Fruit fly (Drosophila melanogaster) whole organism, prepupa: ENCODE measurements around the gene CG43707.

Experiments used
- Blimp-1 ChIP-seq: fragments of 200-800 bp; sonication (Bioruptor generic); optimal IDR thresholded peaks from 3 replicates; lab custom pipeline; 2017; ENCODE audit warnings: missing biosample characterization, missing genetic modification characterization, mild to moderate bottlenecking, moderate library complexity, missing genetic modification reagents
- CG10631 ChIP-seq: fragments of 200-800 bp; sonication (Bioruptor generic); optimal IDR thresholded peaks from 2 replicates; lab custom pipeline; 2016; ENCODE audit warnings: missing biosample characterization, missing genetic modification characterization
- CG11294 ChIP-seq: fragments of 200-800 bp; sonication (Bioruptor generic); IDR thresholded peaks from 2 replicates; pipeline ENCODE4 v1.3.6; 2022; ENCODE audit warnings: missing biosample characterization, missing genetic modification characterization
- CG11762 ChIP-seq: fragments of 200-800 bp; sonication (Bioruptor generic); optimal IDR thresholded peaks from 3 replicates; lab custom pipeline; 2016; ENCODE audit warnings: missing biosample characterization, missing genetic modification characterization; ENCODE audit not compliant: insufficient read depth
- CG16779 ChIP-seq: fragments of 200-800 bp; sonication (Bioruptor generic); optimal IDR thresholded peaks from 3 replicates; lab custom pipeline; 2017; ENCODE audit warnings: missing biosample characterization, mild to moderate bottlenecking, missing genetic modification characterization
- CG31627 ChIP-seq: fragments of 200-800 bp; sonication (Bioruptor generic); optimal IDR thresholded peaks from 3 replicates; lab custom pipeline; 2016; ENCODE audit warnings: missing biosample characterization, missing genetic modification characterization
- CG34406 ChIP-seq: fragments of 200-800 bp; sonication (Bioruptor generic); optimal IDR thresholded peaks from 3 replicates; lab custom pipeline; 2016; ENCODE audit warnings: missing biosample characterization, missing genetic modification characterization
- CG3919 ChIP-seq: fragments of 200-800 bp; sonication (Bioruptor generic); optimal IDR thresholded peaks from 3 replicates; lab custom pipeline; 2016; ENCODE audit warnings: missing biosample characterization, missing genetic modification characterization
- CG6163 ChIP-seq: fragments of 200-800 bp; sonication (Bioruptor generic); IDR thresholded peaks from 3 replicates; pipeline ENCODE4 v1.3.6; 2022; ENCODE audit warnings: missing biosample characterization, missing genetic modification characterization
- CG6276 ChIP-seq: fragments of 200-800 bp; sonication (Bioruptor generic); optimal IDR thresholded peaks from 2 replicates; lab custom pipeline; 2017; ENCODE audit warnings: missing biosample characterization, mild to moderate bottlenecking, missing genetic modification characterization
- CG6792 ChIP-seq: fragments of 200-800 bp; sonication (Bioruptor generic); optimal IDR thresholded peaks from 3 replicates; lab custom pipeline; 2016; ENCODE audit warnings: missing biosample characterization, missing genetic modification characterization
- CG6808 ChIP-seq: fragments of 200-800 bp; sonication (Bioruptor generic); optimal IDR thresholded peaks from 3 replicates; lab custom pipeline; 2017; ENCODE audit warnings: missing biosample characterization, missing genetic modification characterization, mild to moderate bottlenecking, moderate library complexity, missing genetic modification reagents
- CG6854 ChIP-seq: fragments of 200-800 bp; sonication (Bioruptor generic); optimal IDR thresholded peaks from 2 replicates; lab custom pipeline; 2017; ENCODE audit warnings: missing biosample characterization, mild to moderate bottlenecking, missing genetic modification characterization
- CG8119 ChIP-seq: fragments of 200-800 bp; sonication (Bioruptor generic); IDR thresholded peaks from 3 replicates; pipeline ENCODE4 v1.3.6; 2022; ENCODE audit warnings: missing biosample characterization, missing genetic modification characterization
- CG8319 ChIP-seq: fragments of 200-800 bp; sonication (Bioruptor generic); optimal IDR thresholded peaks from 3 replicates; lab custom pipeline; 2016; ENCODE audit warnings: missing biosample characterization, missing genetic modification characterization
- CG8632 ChIP-seq: fragments of 200-800 bp; sonication (Bioruptor generic); optimal IDR thresholded peaks from 3 replicates; lab custom pipeline; 2016; ENCODE audit warnings: missing biosample characterization, missing genetic modification characterization
- CG9139 ChIP-seq: fragments of 200-800 bp; sonication (Bioruptor generic); optimal IDR thresholded peaks from 3 replicates; lab custom pipeline; 2017; ENCODE audit warnings: missing biosample characterization, mild to moderate bottlenecking, missing genetic modification characterization
- Eip75B ChIP-seq: fragments of 200-800 bp; sonication (Bioruptor generic); optimal IDR thresholded peaks from 3 replicates; lab custom pipeline; 2016; ENCODE audit warnings: missing biosample characterization, missing genetic modification characterization
- Eip78C ChIP-seq: fragments of 200-800 bp; sonication (Bioruptor generic); peaks from one replicate; lab custom pipeline; 2016; ENCODE audit warnings: missing biosample characterization, missing genetic modification characterization
- Eip93F ChIP-seq: fragments of 200-800 bp; sonication (Bioruptor generic); optimal IDR thresholded peaks from 2 replicates; lab custom pipeline; 2016; ENCODE audit warnings: missing biosample characterization, mild to moderate bottlenecking, missing genetic modification characterization
- Ets21C ChIP-seq: fragments of 200-800 bp; sonication (Bioruptor generic); optimal IDR thresholded peaks from 3 replicates; lab custom pipeline; 2016; ENCODE audit warnings: missing biosample characterization, missing genetic modification characterization
- Ets96B ChIP-seq: fragments of 200-800 bp; optimal IDR thresholded peaks from 2 replicates; lab custom pipeline; 2019; ENCODE audit warnings: missing biosample characterization, mild to moderate bottlenecking, missing genetic modification characterization, moderate library complexity
- Hr39 ChIP-seq: fragments of 200-800 bp; sonication (Bioruptor generic); optimal IDR thresholded peaks from 2 replicates; lab custom pipeline; 2016; ENCODE audit warnings: missing biosample characterization, missing genetic modification characterization
- Hr4 ChIP-seq: fragments of 200-800 bp; sonication (Bioruptor generic); optimal IDR thresholded peaks from 3 replicates; lab custom pipeline; 2016; ENCODE audit warnings: missing biosample characterization, missing genetic modification characterization
- Lpt ChIP-seq: fragments of 200-800 bp; sonication (Bioruptor generic); optimal IDR thresholded peaks from 3 replicates; lab custom pipeline; 2016; ENCODE audit warnings: missing biosample characterization, missing genetic modification characterization
- Met ChIP-seq: fragments of 200-800 bp; sonication (Bioruptor generic); optimal IDR thresholded peaks from 3 replicates; lab custom pipeline; 2016; ENCODE audit warnings: missing biosample characterization, missing genetic modification characterization
- OdsH ChIP-seq: fragments of 200-800 bp; sonication (Bioruptor generic); optimal IDR thresholded peaks from 3 replicates; lab custom pipeline; 2016; ENCODE audit warnings: missing biosample characterization, missing genetic modification characterization
- Smox ChIP-seq: fragments of 200-800 bp; sonication (Bioruptor generic); optimal IDR thresholded peaks from 3 replicates; lab custom pipeline; 2016; ENCODE audit warnings: missing biosample characterization, missing genetic modification characterization
- Sox102F ChIP-seq: fragments of 200-800 bp; sonication (Bioruptor generic); optimal IDR thresholded peaks from 2 replicates; lab custom pipeline; 2016; ENCODE audit warnings: missing biosample characterization, mild to moderate bottlenecking, missing genetic modification characterization
- Sox14 ChIP-seq: fragments of 200-800 bp; sonication (Bioruptor generic); optimal IDR thresholded peaks from 3 replicates; lab custom pipeline; 2016; ENCODE audit warnings: missing biosample characterization, missing genetic modification characterization
- Sox15 ChIP-seq: fragments of 200-800 bp; sonication (Bioruptor generic); optimal IDR thresholded peaks from 3 replicates; lab custom pipeline; 2016; ENCODE audit warnings: missing biosample characterization, missing genetic modification characterization
- achi ChIP-seq: fragments of 200-800 bp; sonication (Bioruptor generic); optimal IDR thresholded peaks from 3 replicates; lab custom pipeline; 2016; ENCODE audit warnings: missing biosample characterization, missing genetic modification characterization
- acj6 ChIP-seq: fragments of 200-800 bp; sonication (Bioruptor generic); optimal IDR thresholded peaks from 3 replicates; lab custom pipeline; 2016; ENCODE audit warnings: missing biosample characterization, missing genetic modification characterization
- cyc ChIP-seq: fragments of 200-800 bp; sonication (Bioruptor generic); optimal IDR thresholded peaks from 3 replicates; lab custom pipeline; 2016; ENCODE audit warnings: missing biosample characterization, missing genetic modification characterization
- dac ChIP-seq: fragments of 200-800 bp; sonication (Bioruptor generic); optimal IDR thresholded peaks from 2 replicates; lab custom pipeline; 2017; ENCODE audit warnings: missing biosample characterization, mild to moderate bottlenecking, missing genetic modification characterization
- dsx ChIP-seq: fragments of 200-800 bp; optimal IDR thresholded peaks from 3 replicates; lab custom pipeline; 2019; ENCODE audit warnings: missing biosample characterization, mild to moderate bottlenecking, missing genetic modification characterization, moderate library complexity; ENCODE audit not compliant: poor library complexity, severe bottlenecking
- eg ChIP-seq: fragments of 200-800 bp; sonication (Bioruptor generic); IDR thresholded peaks from 3 replicates; pipeline ENCODE4 v1.3.6; 2022; ENCODE audit warnings: missing biosample characterization, missing genetic modification characterization
- fd59A ChIP-seq: fragments of 200-800 bp; sonication (Bioruptor generic); optimal IDR thresholded peaks from 2 replicates; lab custom pipeline; 2017; ENCODE audit warnings: missing biosample characterization, mild to moderate bottlenecking, missing genetic modification characterization, missing genetic modification reagents
- fd85E ChIP-seq: fragments of 200-800 bp; sonication (Bioruptor generic); optimal IDR thresholded peaks from 3 replicates; lab custom pipeline; 2016; ENCODE audit warnings: missing biosample characterization, missing genetic modification characterization
- lz ChIP-seq: fragments of 200-800 bp; sonication (Bioruptor generic); optimal IDR thresholded peaks from 3 replicates; lab custom pipeline; 2016; ENCODE audit warnings: missing biosample characterization, missing genetic modification characterization
- net ChIP-seq: fragments of 200-800 bp; sonication (Bioruptor generic); optimal IDR thresholded peaks from 3 replicates; lab custom pipeline; 2016; ENCODE audit warnings: missing biosample characterization, missing genetic modification characterization
- pdm3 ChIP-seq: fragments of 200-800 bp; sonication (Bioruptor generic); optimal IDR thresholded peaks from 3 replicates; lab custom pipeline; 2016; ENCODE audit warnings: missing biosample characterization, missing genetic modification characterization
- salr ChIP-seq, 2 experiments: fragments of 200-800 bp; sonication (Bioruptor generic); optimal IDR thresholded peaks; 3 replicates each; lab custom pipeline; 2016 to 2018; ENCODE audit warnings: missing biosample characterization in 2 of 2, missing genetic modification characterization in 2 of 2, mild to moderate bottlenecking in 1 of 2
- ss ChIP-seq, 2 experiments: fragments of 200-800 bp; sonication (Bioruptor generic); optimal IDR thresholded peaks; 2 replicates in 1 of 2; 3 replicates in 1 of 2; lab custom pipeline; 2017 to 2018; ENCODE audit warnings: mild to moderate bottlenecking in 2 of 2, missing biosample characterization in 2 of 2, missing genetic modification characterization in 2 of 2, moderate library complexity in 1 of 2
- svp ChIP-seq: fragments of 200-800 bp; sonication (Bioruptor generic); peaks from one replicate; lab custom pipeline; 2016; ENCODE audit warnings: missing biosample characterization, missing genetic modification characterization
- topi ChIP-seq: fragments of 200-800 bp; sonication (Bioruptor generic); optimal IDR thresholded peaks from 3 replicates; lab custom pipeline; 2016; ENCODE audit warnings: missing biosample characterization, missing genetic modification characterization
- vri ChIP-seq: fragments of 200-800 bp; sonication (Bioruptor generic); optimal IDR thresholded peaks from 3 replicates; lab custom pipeline; 2016; ENCODE audit warnings: missing biosample characterization, mild to moderate bottlenecking, missing genetic modification characterization

The CG43707 gene

dm6 chr2L:3775767-3776351, 18.8 kb downstream of the CG43707 start (continued):
- TF ChIP-seq CG6276 (GFP tag; lab: Kevin White, UChicago) (no peak), OdsH (GFP tag; lab: Kevin White, UChicago) (peak; percentile 63), net (GFP tag; lab: Kevin White, UChicago) (no peak), CG6808 (GFP tag; lab: Kevin White, UChicago) (peak; percentile 16), Lpt (GFP tag; lab: Kevin White, UChicago) (no peak), CG11294 (GFP tag; lab: Robert Waterston, UW) (no peak), CG34406 (GFP tag; lab: Kevin White, UChicago) (peak; percentile 51), Blimp-1 (GFP tag; lab: Kevin White, UChicago) (no peak), lz (GFP tag; lab: Kevin White, UChicago) (peak; percentile 53), vri (GFP tag; lab: Kevin White, UChicago) (peak; percentile 67), CG16779 (tag; lab: Kevin White, UChicago) (no peak), CG6854 (no peak), cyc (peak; percentile 44), Smox (GFP tag; lab: Kevin White, UChicago) (no peak), CG3919 (peak; percentile 45), dac (GFP tag; lab: Kevin White, UChicago) (no peak), fd59A (GFP tag; lab: Kevin White, UChicago) (peak; percentile 50), Met (GFP tag; lab: Kevin White, UChicago) (peak; percentile 31), CG6163 (GFP tag; lab: Robert Waterston, UW) (peak; percentile 25; the same call in 2 of the 3 replicates), CG9139 (GFP tag; lab: Kevin White, UChicago) (no peak), fd85E (GFP tag; lab: Kevin White, UChicago) (no peak), CG8632 (peak; percentile 30), topi (GFP tag; lab: Kevin White, UChicago) (peak; percentile 61), CG8319 (GFP tag; lab: Kevin White, UChicago) (peak; percentile 20), achi (GFP tag; lab: Kevin White, UChicago) (peak; percentile 52), dsx (no peak), CG10631 (GFP tag; lab: Kevin White, UChicago) (peak; percentile 63)

dm6 chr2L:3776614-3777196, 19.6 kb downstream of the CG43707 start:
- TF ChIP-seq Hr39 (GFP tag; lab: Kevin White, UChicago), result peak; percentile 13
- peak; percentile 81 for TF ChIP-seq CG6276 (GFP tag; lab: Kevin White, UChicago)
- TF ChIP-seq Eip75B, result peak; percentile 73
- peak; percentile 91 for TF ChIP-seq eg (GFP tag; lab: Robert Waterston, UW)
- peak; percentile 90 for TF ChIP-seq CG6808 (GFP tag; lab: Kevin White, UChicago)
- TF ChIP-seq CG31627 (GFP tag; lab: Kevin White, UChicago), result peak; percentile 45
- TF ChIP-seq Ets21C (GFP tag; lab: Kevin White, UChicago), result peak; percentile 9
- peak; percentile 53 for TF ChIP-seq Sox14 (GFP tag; lab: Kevin White, UChicago)
- peak; percentile 48 for TF ChIP-seq Sox15
- peak; percentile 76 for TF ChIP-seq Sox102F (GFP tag; lab: Kevin White, UChicago)
- peak; percentile 71 for TF ChIP-seq pdm3 (GFP tag; lab: Kevin White, UChicago)
- TF ChIP-seq CG10631 (GFP tag; lab: Kevin White, UChicago), result peak; percentile 89
- peak; percentile 61 for TF ChIP-seq topi (GFP tag; lab: Kevin White, UChicago)
- TF ChIP-seq Eip78C (GFP tag; lab: Kevin White, UChicago), result peak; percentile 96
- peak; percentile 90 for TF ChIP-seq CG8632
- peak; percentile 88 for TF ChIP-seq svp (GFP tag; lab: Kevin White, UChicago)
- peak; percentile 88 for TF ChIP-seq CG9139 (GFP tag; lab: Kevin White, UChicago)
- TF ChIP-seq CG6792 (GFP tag; lab: Kevin White, UChicago), result peak; percentile 87
- peak; percentile 88 for TF ChIP-seq CG3919
- peak; percentile 94 for TF ChIP-seq dsx
- peak; percentile 75 for TF ChIP-seq fd59A (GFP tag; lab: Kevin White, UChicago)
- peak; percentile 82 for TF ChIP-seq CG11762 (GFP tag; lab: Kevin White, UChicago)
- peak; percentile 67 for TF ChIP-seq lz (GFP tag; lab: Kevin White, UChicago)
- peak; percentile 41 to 84 for TF ChIP-seq salr (GFP tag; optimal IDR thresholded peaks at IDR 0.05; lab: Kevin White, UChicago)
- peak; percentile 84 for TF ChIP-seq OdsH (GFP tag; lab: Kevin White, UChicago)
- TF ChIP-seq Hr4 (GFP tag; lab: Kevin White, UChicago), result peak; percentile 78
- TF ChIP-seq CG6854, result peak; percentile 69
- TF ChIP-seq Ets96B (tag; lab: Kevin White, UChicago), result peak; percentile 94
- TF ChIP-seq CG8119 (GFP tag; lab: Robert Waterston, UW), result peak; percentile 95
- peak; percentile 87 to 92 for TF ChIP-seq ss (GFP tag; optimal IDR thresholded peaks at IDR 0.05; lab: Kevin White, UChicago)
- TF ChIP-seq acj6 (GFP tag; lab: Kevin White, UChicago), result peak; percentile 88
- TF ChIP-seq Eip93F (GFP tag; lab: Kevin White, UChicago), result peak; percentile 42
